Worm (Caenorhabditis elegans): ENCODE results near the gene F53A3.1.

DNA sequence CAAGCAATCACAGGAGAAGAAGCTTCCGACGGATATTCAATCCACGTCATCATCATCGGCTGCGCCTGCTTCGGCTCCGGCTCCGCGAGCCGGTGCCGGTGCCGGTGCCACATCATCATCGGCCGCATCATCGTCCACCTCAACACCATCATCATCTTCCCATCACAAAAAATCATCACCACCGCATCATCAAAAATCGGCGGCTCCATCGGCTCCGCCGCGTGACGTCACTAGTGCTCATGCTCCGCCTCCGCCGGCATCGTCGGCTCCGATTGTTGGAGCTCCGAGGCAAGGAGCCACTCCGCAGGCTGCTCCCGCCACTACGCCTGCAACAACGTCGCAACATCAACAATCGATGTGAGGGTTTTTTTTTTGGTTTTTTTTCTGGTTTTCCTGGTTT lies 11.4 kb downstream of the F53A3.1 start:
- no peak for TF ChIP-seq pha-4 (tag; optimal IDR thresholded peaks at IDR 0.05)
- TF ChIP-seq unc-55 (GFP tag; optimal IDR thresholded peaks at IDR 0.05) = no peak
- no peak for TF ChIP-seq ceh-6 (GFP tag; optimal IDR thresholded peaks at IDR 0.05)
- no peak for TF ChIP-seq tbx-2 (tag; optimal IDR thresholded peaks at IDR 0.05)
- TF ChIP-seq Y22D7AL.16 (tag; optimal IDR thresholded peaks at IDR 0.05) = no peak
- no peak for TF ChIP-seq unc-86 (tag; optimal IDR thresholded peaks at IDR 0.05)
- no peak for TF ChIP-seq fax-1 (tag; optimal IDR thresholded peaks at IDR 0.05)
- no peak for TF ChIP-seq ceh-9 (tag; optimal IDR thresholded peaks at IDR 0.05)
- no peak for TF ChIP-seq syd-9 (tag; optimal IDR thresholded peaks at IDR 0.05)
- no peak for TF ChIP-seq ama-1 (optimal IDR thresholded peaks at IDR 0.05)
- no peak for TF ChIP-seq pag-3 (tag; optimal IDR thresholded peaks at IDR 0.05; ENCODE audit: borderline replicate concordance)
- no peak for TF ChIP-seq ceh-19 (GFP tag; optimal IDR thresholded peaks at IDR 0.05)
- no peak for TF ChIP-seq pqm-1 (tag; optimal IDR thresholded peaks at IDR 0.05)
